Fruit fly (Drosophila melanogaster) whole organism, embryonic: ENCODE results near the gene borr.
A peak's percentile ranks its signal among the peaks of the same experiment; 100 is the strongest.

Experiments
- Atf-2 ChIP-seq: fragments of 200-800 bp; sonication (Bioruptor generic); optimal IDR thresholded peaks from 2 replicates; lab custom pipeline; 2016; ENCODE audit warnings: missing biosample characterization, missing genetic modification characterization
- BEAF-32 ChIP-seq: fragments of 200-800 bp; sonication (Bioruptor generic); optimal IDR thresholded peaks from 3 replicates; lab custom pipeline; 2017; ENCODE audit warnings: missing biosample characterization, missing genetic modification characterization, mild to moderate bottlenecking, moderate library complexity, missing genetic modification reagents
- CG13123 ChIP-seq: fragments of 200-800 bp; sonication (Bioruptor generic); optimal IDR thresholded peaks from 2 replicates; lab custom pipeline; 2016; ENCODE audit warnings: missing biosample characterization, missing genetic modification characterization
- CG13296 ChIP-seq: fragments of 200-800 bp; sonication (Bioruptor generic); optimal IDR thresholded peaks from 3 replicates; lab custom pipeline; 2018; ENCODE audit warnings: missing biosample characterization, mild to moderate bottlenecking, missing genetic modification characterization
- CG14667 ChIP-seq: fragments of 200-800 bp; sonication (Bioruptor generic); IDR thresholded peaks from 2 replicates; pipeline ENCODE4 v1.3.6; 2022; ENCODE audit warnings: missing biosample characterization, missing genetic modification characterization
- CG15514 ChIP-seq: fragments of 200-800 bp; sonication (Bioruptor generic); optimal IDR thresholded peaks from 3 replicates; lab custom pipeline; 2017; ENCODE audit warnings: missing biosample characterization, missing genetic modification characterization, mild to moderate bottlenecking, moderate library complexity, missing genetic modification reagents
- CG18764 ChIP-seq: fragments of 200-800 bp; sonication (Bioruptor generic); optimal IDR thresholded peaks from 3 replicates; lab custom pipeline; 2016; ENCODE audit warnings: missing biosample characterization, missing genetic modification characterization
- CG2116 ChIP-seq: fragments of 200-800 bp; sonication (Bioruptor generic); optimal IDR thresholded peaks from 3 replicates; lab custom pipeline; 2018; ENCODE audit warnings: missing biosample characterization, mild to moderate bottlenecking, missing genetic modification characterization
- CG2202 ChIP-seq: fragments of 200-800 bp; sonication (Bioruptor generic); optimal IDR thresholded peaks from 2 replicates; lab custom pipeline; 2018; ENCODE audit warnings: missing biosample characterization, mild to moderate bottlenecking, missing genetic modification characterization
- CG3163 ChIP-seq: fragments of 200-800 bp; sonication (Bioruptor generic); optimal IDR thresholded peaks from 3 replicates; lab custom pipeline; 2016; ENCODE audit warnings: missing biosample characterization, missing genetic modification characterization
- CG3281 ChIP-seq: fragments of 200-800 bp; sonication (Bioruptor generic); optimal IDR thresholded peaks from 3 replicates; lab custom pipeline; 2017; ENCODE audit warnings: missing biosample characterization, mild to moderate bottlenecking, missing genetic modification characterization
- CG3838 ChIP-seq: fragments of 200-800 bp; sonication (Bioruptor generic); optimal IDR thresholded peaks from 3 replicates; lab custom pipeline; 2016; ENCODE audit warnings: missing biosample characterization, missing genetic modification characterization
- CG5180 ChIP-seq: fragments of 200-800 bp; sonication (Bioruptor generic); optimal IDR thresholded peaks from 3 replicates; lab custom pipeline; 2017; ENCODE audit warnings: missing biosample characterization, missing genetic modification characterization, mild to moderate bottlenecking, moderate library complexity, missing genetic modification reagents
- CG5953 ChIP-seq: fragments of 200-800 bp; sonication (Bioruptor generic); IDR thresholded peaks from 2 replicates; pipeline ENCODE4 v1.3.6; 2022; ENCODE audit warnings: missing biosample characterization, missing genetic modification characterization
- CG6689 ChIP-seq: fragments of 200-800 bp; sonication (Bioruptor generic); IDR thresholded peaks from 2 replicates; pipeline ENCODE4 v1.3.6; 2022; ENCODE audit warnings: missing biosample characterization, missing genetic modification characterization
- CG7372 ChIP-seq: fragments of 200-800 bp; sonication (Bioruptor generic); IDR thresholded peaks from 2 replicates; pipeline ENCODE4 v1.3.6; 2022; ENCODE audit warnings: missing biosample characterization, missing genetic modification characterization
- CG7556 ChIP-seq: fragments of 200-800 bp; sonication (Bioruptor generic); optimal IDR thresholded peaks from 2 replicates; lab custom pipeline; 2017; ENCODE audit warnings: missing biosample characterization, mild to moderate bottlenecking, missing genetic modification characterization
- CG8290 ChIP-seq, 3 experiments: fragments of 200-800 bp; sonication (Bioruptor generic); optimal IDR thresholded peaks; 2 replicates each; lab custom pipeline; 2016 to 2019; ENCODE audit warnings: missing biosample characterization in 3 of 3, missing genetic modification characterization in 3 of 3, mild to moderate bottlenecking in 2 of 3, moderate library complexity in 1 of 3
- CG8388 ChIP-seq: fragments of 200-800 bp; sonication (Bioruptor generic); optimal IDR thresholded peaks from 2 replicates; lab custom pipeline; 2019; ENCODE audit warnings: missing biosample characterization, mild to moderate bottlenecking, missing genetic modification characterization, moderate library complexity
- CG8924 ChIP-seq: fragments of 200-800 bp; optimal IDR thresholded peaks from 3 replicates; lab custom pipeline; 2019; ENCODE audit warnings: missing biosample characterization, mild to moderate bottlenecking, missing genetic modification characterization, moderate library complexity
- CG9727 ChIP-seq: fragments of 200-800 bp; sonication (Bioruptor generic); optimal IDR thresholded peaks from 3 replicates; lab custom pipeline; 2017; ENCODE audit warnings: missing biosample characterization, mild to moderate bottlenecking, missing genetic modification characterization
- CG9932 ChIP-seq: fragments of 200-800 bp; sonication (Bioruptor generic); IDR thresholded peaks from 2 replicates; pipeline ENCODE4 v1.3.6; 2022; ENCODE audit warnings: missing biosample characterization, missing genetic modification characterization
- D19A ChIP-seq: fragments of 200-800 bp; optimal IDR thresholded peaks from 3 replicates; lab custom pipeline; 2019; ENCODE audit warnings: missing biosample characterization, mild to moderate bottlenecking, missing genetic modification characterization, moderate library complexity
- Dek ChIP-seq: fragments of 200-800 bp; sonication (Bioruptor generic); optimal IDR thresholded peaks from 3 replicates; lab custom pipeline; 2019; ENCODE audit warnings: missing biosample characterization, mild to moderate bottlenecking, missing genetic modification characterization, moderate library complexity
- Doc3 ChIP-seq: fragments of 200-800 bp; sonication (Bioruptor generic); IDR thresholded peaks from 3 replicates; pipeline ENCODE4 v1.3.6; 2022; ENCODE audit warnings: missing biosample characterization, missing genetic modification characterization; ENCODE audit not compliant: partially characterized antibody
- Eip74EF ChIP-seq, 2 experiments: fragments of 200-800 bp in 1 of 2; fragments of >200 bp in 1 of 2; sonication (Bioruptor generic) in 1 of 2; optimal IDR thresholded peaks; 2 replicates each; lab custom pipeline; 2017 to 2019; ENCODE audit warnings: missing biosample characterization in 2 of 2, missing genetic modification characterization in 2 of 2, mild to moderate bottlenecking in 1 of 2, moderate library complexity in 1 of 2
- Gug ChIP-seq: fragments of 200-800 bp; sonication (Bioruptor generic); IDR thresholded peaks from 4 replicates; pipeline ENCODE4 v1.3.6; 2022; ENCODE audit warnings: missing biosample characterization, missing genetic modification characterization
- HLH54F ChIP-seq: fragments of 200-800 bp; sonication (Bioruptor generic); optimal IDR thresholded peaks from 3 replicates; lab custom pipeline; 2016; ENCODE audit warnings: missing biosample characterization, missing genetic modification characterization
- Hand ChIP-seq: fragments of 200-800 bp; sonication (Bioruptor generic); optimal IDR thresholded peaks from 2 replicates; lab custom pipeline; 2017; ENCODE audit warnings: mild to moderate bottlenecking, missing biosample characterization, missing genetic modification reagents, missing genetic modification characterization
- HmgZ ChIP-seq: fragments of 200-800 bp; sonication (Bioruptor generic); optimal IDR thresholded peaks from 2 replicates; lab custom pipeline; 2018; ENCODE audit warnings: missing biosample characterization, mild to moderate bottlenecking, missing genetic modification characterization
- Hsf ChIP-seq: fragments of 200-800 bp; sonication (Bioruptor generic); optimal IDR thresholded peaks from 3 replicates; lab custom pipeline; 2016; ENCODE audit warnings: missing biosample characterization, missing genetic modification characterization
- Kr ChIP-seq: fragments of 200-800 bp; sonication (Bioruptor generic); optimal IDR thresholded peaks from 2 replicates; lab custom pipeline; 2017; ENCODE audit warnings: missing biosample characterization, mild to moderate bottlenecking, missing genetic modification characterization
- Lpt ChIP-seq: fragments of >200 bp; optimal IDR thresholded peaks from 2 replicates; lab custom pipeline; 2018; ENCODE audit warnings: missing biosample characterization, missing genetic modification characterization
- Poxn ChIP-seq: fragments of 200-800 bp; sonication (Bioruptor generic); IDR thresholded peaks from 2 replicates; pipeline ENCODE4 v1.3.6; 2022; ENCODE audit warnings: missing biosample characterization, missing genetic modification characterization
- YL-1 ChIP-seq: fragments of 200-800 bp; sonication (Bioruptor generic); optimal IDR thresholded peaks from 3 replicates; lab custom pipeline; 2017; ENCODE audit warnings: missing biosample characterization, mild to moderate bottlenecking, missing genetic modification characterization
- az2 ChIP-seq: fragments of 200-800 bp; sonication (Bioruptor generic); optimal IDR thresholded peaks from 3 replicates; lab custom pipeline; 2016; ENCODE audit warnings: missing biosample characterization, missing genetic modification characterization
- caup ChIP-seq: fragments of 200-800 bp; sonication (Bioruptor generic); optimal IDR thresholded peaks from 3 replicates; lab custom pipeline; 2017; ENCODE audit warnings: missing biosample characterization, mild to moderate bottlenecking, missing genetic modification characterization, moderate library complexity; ENCODE audit not compliant: severe bottlenecking
- gce ChIP-seq: fragments of 200-800 bp; sonication (Bioruptor generic); IDR thresholded peaks from 3 replicates; pipeline ENCODE4 v1.3.6; 2022; ENCODE audit warnings: missing biosample characterization, missing genetic modification characterization
- gcm ChIP-seq: fragments of 200-800 bp; sonication (Bioruptor generic); optimal IDR thresholded peaks from 2 replicates; lab custom pipeline; 2019; ENCODE audit warnings: missing biosample characterization, mild to moderate bottlenecking, missing genetic modification characterization, moderate library complexity
- h ChIP-seq: fragments of >200 bp; optimal IDR thresholded peaks from 2 replicates; lab custom pipeline; 2017
- her ChIP-seq: fragments of 200-800 bp; sonication (Bioruptor generic); optimal IDR thresholded peaks from 2 replicates; lab custom pipeline; 2016; ENCODE audit warnings: missing biosample characterization, missing genetic modification characterization
- hth ChIP-seq: fragments of >200 bp; optimal IDR thresholded peaks from 2 replicates; lab custom pipeline; 2017; ENCODE audit warnings: inconsistent platforms
- ken ChIP-seq: fragments of 200-800 bp; sonication (Bioruptor generic); IDR thresholded peaks from 3 replicates; pipeline ENCODE4 v1.3.6; 2022; ENCODE audit warnings: missing biosample characterization, missing genetic modification characterization
- lbe ChIP-seq: fragments of 200-800 bp; sonication (Bioruptor generic); optimal IDR thresholded peaks from 2 replicates; lab custom pipeline; 2016; ENCODE audit warnings: missing biosample characterization, mild to moderate bottlenecking, missing genetic modification characterization
- row ChIP-seq: fragments of 200-800 bp; sonication (Bioruptor generic); IDR thresholded peaks from 3 replicates; pipeline ENCODE4 v1.3.6; 2022; ENCODE audit warnings: missing biosample characterization, missing genetic modification characterization
- so ChIP-seq: fragments of 200-800 bp; sonication (Bioruptor generic); IDR thresholded peaks from 3 replicates; pipeline ENCODE4 v1.3.6; 2022; ENCODE audit warnings: missing biosample characterization, missing genetic modification characterization
- trh ChIP-seq: fragments of 200-800 bp; sonication (Bioruptor generic); optimal IDR thresholded peaks from 2 replicates; lab custom pipeline; 2016; ENCODE audit warnings: missing biosample characterization, missing genetic modification characterization
- ttk ChIP-seq: fragments of 200-800 bp; sonication (Bioruptor generic); IDR thresholded peaks from 2 replicates; pipeline ENCODE4 v2.1.2; 2022; ENCODE audit warnings: missing biosample characterization, missing genetic modification characterization
- vfl ChIP-seq: fragments of 200-800 bp; sonication (Bioruptor generic); optimal IDR thresholded peaks from 2 replicates; lab custom pipeline; 2016; ENCODE audit warnings: missing biosample characterization, missing genetic modification characterization

Gene borr

dm6 chr2L:9210864-9211701 is 41.8 kb downstream of the borr start (continued):
- TF ChIP-seq D19A (tag; lab: Kevin White, UChicago): peak; percentile 43
- TF ChIP-seq CG7556: peak; percentile 79
- peak; percentile 40 for TF ChIP-seq Dek
- TF ChIP-seq CG6689 (GFP tag; lab: Robert Waterston, UW): peak; percentile 63
- peak; percentile 33 for TF ChIP-seq gcm
- no peak for TF ChIP-seq hth (lab: Kevin White, UChicago)
- TF ChIP-seq CG14667: no peak
- peak; percentile 58 for TF ChIP-seq CG9727 (GFP tag; lab: Kevin White, UChicago)
- TF ChIP-seq CG8388 (GFP tag; lab: Kevin White, UChicago): peak; percentile 67
- no peak; the same call in 1 of the 2 replicates for TF ChIP-seq CG7372 (GFP tag; lab: Robert Waterston, UW)
- peak; percentile 48 for TF ChIP-seq HmgZ (tag; lab: Kevin White, UChicago)
- TF ChIP-seq CG5180 (GFP tag; lab: Kevin White, UChicago): peak; percentile 32
- TF ChIP-seq CG15514 (GFP tag; lab: Kevin White, UChicago): peak; percentile 46
- no peak for TF ChIP-seq CG3838 (GFP tag; lab: Kevin White, UChicago)
- peak; percentile 8 for TF ChIP-seq CG2202 (tag; lab: Kevin White, UChicago)
- TF ChIP-seq Hand: no peak
- peak; percentile 70 for TF ChIP-seq row (GFP tag; lab: Robert Waterston, UW)
- peak in 1 of 2 experiments; percentile 77 for TF ChIP-seq Eip74EF (GFP tag; optimal IDR thresholded peaks at IDR 0.05; lab: Kevin White, UChicago)
- TF ChIP-seq ttk (GFP tag; lab: Robert Waterston, UW): peak; percentile 57
- TF ChIP-seq CG3281 (GFP tag; lab: Kevin White, UChicago): peak; percentile 69
- TF ChIP-seq CG8290 (GFP tag; optimal IDR thresholded peaks at IDR 0.05; lab: Kevin White, UChicago): no peak
- no peak for TF ChIP-seq CG8290 (tag; optimal IDR thresholded peaks at IDR 0.05; lab: Kevin White, UChicago)
- TF ChIP-seq Atf-2: no peak
- TF ChIP-seq Poxn (GFP tag; lab: Robert Waterston, UW): no peak
- TF ChIP-seq caup: peak; percentile 1
- TF ChIP-seq gce: no peak
- peak; percentile 94 for TF ChIP-seq lbe (GFP tag; lab: Kevin White, UChicago)
- TF ChIP-seq Kr: no peak
- TF ChIP-seq Doc3 (GFP tag; lab: Robert Waterston, UW): no peak
- TF ChIP-seq CG8924: peak; percentile 76
- TF ChIP-seq CG3163 (GFP tag; lab: Kevin White, UChicago): no peak
- peak; percentile 64 for TF ChIP-seq Hsf (GFP tag; lab: Kevin White, UChicago)
- peak; percentile 65 for TF ChIP-seq CG13296 (GFP tag; lab: Kevin White, UChicago)
- no peak for TF ChIP-seq h (lab: Kevin White, UChicago)
- TF ChIP-seq Gug (GFP tag; lab: Robert Waterston, UW): 0 out of 4 replicates have a peak, but pooled peaks have one; percentile 22
- TF ChIP-seq CG13123 (GFP tag; lab: Kevin White, UChicago): no peak
- TF ChIP-seq Lpt (GFP tag; lab: Kevin White, UChicago): no peak
- no peak for TF ChIP-seq CG5953 (GFP tag; lab: Robert Waterston, UW)
- no peak for TF ChIP-seq HLH54F (GFP tag; lab: Kevin White, UChicago)
- TF ChIP-seq CG18764 (GFP tag; lab: Kevin White, UChicago): no peak
- peak; percentile 42 for TF ChIP-seq vfl (GFP tag; lab: Kevin White, UChicago)
- TF ChIP-seq trh (GFP tag; lab: Kevin White, UChicago): peak; percentile 23
- no peak for TF ChIP-seq BEAF-32
- TF ChIP-seq her (GFP tag; lab: Kevin White, UChicago): no peak
- peak; percentile 42 for TF ChIP-seq YL-1 (GFP tag; lab: Kevin White, UChicago)
- TF ChIP-seq CG9932: peak; percentile 30; the same call in 1 of the 2 replicates
- TF ChIP-seq so (GFP tag; lab: Robert Waterston, UW): no peak
- TF ChIP-seq CG2116 (GFP tag; lab: Kevin White, UChicago): peak; percentile 15
- TF ChIP-seq ken: no peak
- peak; percentile 69 for TF ChIP-seq az2
